Worm (Caenorhabditis elegans) whole organism, L1 larva: Measurements from ENCODE around the gene C06E1.11.

Experiments used
- ceh-63 ChIP-seq: fragments of 200-800 bp; sonication (Bioruptor generic); optimal IDR thresholded peaks from 2 replicates; lab custom pipeline; 2018; ENCODE audit warnings: mild to moderate bottlenecking, missing genetic modification characterization, missing compliant biosample characterization
- elt-2 ChIP-seq: sonication (generic microtip); optimal IDR thresholded peaks from 2 replicates; lab custom pipeline; 2016; ENCODE audit warnings: missing genetic modification characterization, mild to moderate bottlenecking, inconsistent platforms, missing compliant biosample characterization, missing genetic modification reagents
- fkh-8 ChIP-seq: sonication (generic microtip); optimal IDR thresholded peaks from 2 replicates; lab custom pipeline; 2016; ENCODE audit warnings: mild to moderate bottlenecking, missing genetic modification characterization, missing compliant biosample characterization
- nhr-19 ChIP-seq: fragments of 200-800 bp; sonication (Bioruptor generic); conservative IDR thresholded peaks from 2 replicates; pipeline ENCODE4 v1.3.6; 2022; ENCODE audit warnings: missing genetic modification characterization, missing compliant biosample characterization
- nhr-71 ChIP-seq: sonication (generic microtip); optimal IDR thresholded peaks from 2 replicates; lab custom pipeline; 2016; ENCODE audit warnings: mild to moderate bottlenecking, missing genetic modification characterization, moderate library complexity, missing compliant biosample characterization
- pqm-1 ChIP-seq: sonication (generic microtip); optimal IDR thresholded peaks from 3 replicates; lab custom pipeline; 2017; ENCODE audit warnings: missing biosample characterization, missing genetic modification characterization
- swsn-7 ChIP-seq: sonication (generic microtip); optimal IDR thresholded peaks from 2 replicates; lab custom pipeline; 2016; ENCODE audit warnings: missing genetic modification characterization, missing compliant biosample characterization

DNA sequence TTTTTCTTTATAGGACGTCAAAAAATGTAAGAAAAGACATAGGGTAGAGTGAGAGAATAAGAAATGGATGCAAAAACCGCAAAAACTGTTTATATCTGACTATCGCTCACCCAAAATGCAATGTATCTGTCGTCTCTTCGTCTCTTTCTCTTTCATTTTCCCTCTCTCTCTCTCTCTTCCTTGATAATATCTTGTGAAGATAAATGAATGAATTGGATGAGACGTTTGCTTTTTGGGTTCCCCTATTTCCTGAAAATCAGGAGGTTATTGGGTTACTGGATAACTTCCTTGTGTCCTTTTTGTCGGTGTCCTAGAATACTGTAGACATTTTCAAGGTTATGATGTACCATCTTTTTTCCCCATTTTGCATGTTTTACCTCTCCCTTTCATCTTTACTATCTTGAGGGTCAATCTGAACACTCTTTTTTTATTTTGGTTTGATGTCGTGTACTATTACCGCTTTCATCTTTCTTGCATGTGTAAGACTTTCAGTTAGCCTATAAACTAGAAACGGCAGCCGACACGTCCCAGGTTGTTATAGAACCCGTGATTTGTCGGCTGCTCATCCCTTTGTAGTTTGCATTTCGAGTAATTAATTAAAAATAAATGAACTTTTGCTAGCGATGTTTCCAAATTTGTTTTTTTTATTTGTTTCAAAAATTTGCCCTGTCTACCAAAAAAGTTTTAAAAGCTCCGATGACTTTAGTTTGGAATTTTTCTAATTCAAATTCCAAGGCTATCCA lies 41.0 kb downstream of the C06E1.11 start:
- TF ChIP-seq swsn-7 (tag; lab: Kevin White, UChicago) (no peak), elt-2 (tag; lab: Kevin White, UChicago) (no peak), fkh-8 (tag; lab: Kevin White, UChicago) (no peak), ceh-63 (no peak), pqm-1 (tag; lab: Kevin White, UChicago) (no peak), nhr-19 (GFP tag; lab: Robert Waterston, UW) (no peak), nhr-71 (tag; lab: Kevin White, UChicago) (no peak)
